Fruit fly (Drosophila melanogaster) whole organism, embryonic: Measurements from ENCODE around the gene Bap111.

Experiments
- Atf6 ChIP-seq: fragments of 200-800 bp; sonication (Bioruptor generic); IDR thresholded peaks from 2 replicates; pipeline ENCODE4 v1.3.6; 2022; ENCODE audit warnings: missing biosample characterization, missing genetic modification characterization
- CG10209 ChIP-seq: fragments of 200-800 bp; sonication (Bioruptor generic); optimal IDR thresholded peaks from 3 replicates; lab custom pipeline; 2017; ENCODE audit warnings: missing biosample characterization, mild to moderate bottlenecking, missing genetic modification characterization, missing genetic modification reagents
- CG10267 ChIP-seq: fragments of 200-800 bp; sonication (Bioruptor generic); optimal IDR thresholded peaks from 2 replicates; lab custom pipeline; 2018; ENCODE audit warnings: missing biosample characterization, mild to moderate bottlenecking, missing genetic modification characterization, moderate library complexity
- CG10321 ChIP-seq: fragments of 200-800 bp; sonication (Bioruptor generic); IDR thresholded peaks from 2 replicates; pipeline ENCODE4 v1.3.6; 2022; ENCODE audit warnings: missing biosample characterization, missing genetic modification characterization
- CG11504 ChIP-seq: fragments of 200-800 bp; sonication (Bioruptor generic); optimal IDR thresholded peaks from 3 replicates; lab custom pipeline; 2019; ENCODE audit warnings: missing biosample characterization, mild to moderate bottlenecking, missing genetic modification characterization, moderate library complexity
- CG11695 ChIP-seq: fragments of 200-800 bp; sonication (Bioruptor generic); IDR thresholded peaks from 3 replicates; pipeline ENCODE4 v1.3.6; 2022; ENCODE audit warnings: missing biosample characterization, missing genetic modification characterization
- CG13424 ChIP-seq: fragments of 200-800 bp; sonication (Bioruptor generic); optimal IDR thresholded peaks from 2 replicates; lab custom pipeline; 2019; ENCODE audit warnings: missing biosample characterization, mild to moderate bottlenecking, missing genetic modification characterization, moderate library complexity
- CG13894 ChIP-seq: fragments of 200-800 bp; sonication (Bioruptor generic); optimal IDR thresholded peaks from 3 replicates; lab custom pipeline; 2018; ENCODE audit warnings: missing biosample characterization, mild to moderate bottlenecking, missing genetic modification characterization, moderate library complexity
- CG14710 ChIP-seq: fragments of 200-800 bp; sonication (Bioruptor generic); optimal IDR thresholded peaks from 3 replicates; lab custom pipeline; 2019; ENCODE audit warnings: missing biosample characterization, mild to moderate bottlenecking, missing genetic modification characterization, moderate library complexity
- CG15269 ChIP-seq: fragments of 200-800 bp; sonication (Bioruptor generic); optimal IDR thresholded peaks from 2 replicates; lab custom pipeline; 2018; ENCODE audit warnings: missing biosample characterization, mild to moderate bottlenecking, missing genetic modification characterization, moderate library complexity
- CG15479 ChIP-seq: fragments of 200-800 bp; sonication (Bioruptor generic); optimal IDR thresholded peaks from 3 replicates; lab custom pipeline; 2019; ENCODE audit warnings: missing biosample characterization, mild to moderate bottlenecking, missing genetic modification characterization, moderate library complexity
- CG1647 ChIP-seq: fragments of 200-800 bp; sonication (Bioruptor generic); optimal IDR thresholded peaks from 3 replicates; lab custom pipeline; 2016; ENCODE audit warnings: missing biosample characterization, missing genetic modification characterization
- CG17186 ChIP-seq: fragments of 200-800 bp; sonication (Bioruptor generic); optimal IDR thresholded peaks from 3 replicates; lab custom pipeline; 2017; ENCODE audit warnings: missing biosample characterization, missing genetic modification reagents, missing genetic modification characterization
- CG17612 ChIP-seq: fragments of 200-800 bp; sonication (Bioruptor generic); IDR thresholded peaks from 2 replicates; pipeline ENCODE4 v1.3.6; 2022; ENCODE audit warnings: missing biosample characterization, missing genetic modification characterization
- CG18619 ChIP-seq: fragments of 200-800 bp; sonication (Bioruptor generic); optimal IDR thresholded peaks from 3 replicates; lab custom pipeline; 2017; ENCODE audit warnings: missing biosample characterization, mild to moderate bottlenecking, missing genetic modification characterization
- CG2712 ChIP-seq: fragments of 200-800 bp; optimal IDR thresholded peaks from 3 replicates; lab custom pipeline; 2019; ENCODE audit warnings: missing biosample characterization, mild to moderate bottlenecking, missing genetic modification characterization, moderate library complexity
- CG4360 ChIP-seq: fragments of 200-800 bp; sonication (Bioruptor generic); IDR thresholded peaks from 2 replicates; pipeline ENCODE4 v1.3.6; 2022; ENCODE audit warnings: missing biosample characterization, missing genetic modification characterization
- CG4854 ChIP-seq: fragments of 200-800 bp; sonication (Bioruptor generic); optimal IDR thresholded peaks from 2 replicates; lab custom pipeline; 2016; ENCODE audit warnings: missing biosample characterization, missing genetic modification characterization, inconsistent platforms
- CG6765 ChIP-seq: fragments of 200-800 bp; sonication (Bioruptor generic); optimal IDR thresholded peaks from 3 replicates; lab custom pipeline; 2017; ENCODE audit warnings: missing biosample characterization, mild to moderate bottlenecking, missing genetic modification characterization
- CG6791 ChIP-seq: fragments of 200-800 bp; sonication (Bioruptor generic); IDR thresholded peaks from 3 replicates; pipeline ENCODE4 v1.3.6; 2022; ENCODE audit warnings: missing biosample characterization, missing genetic modification characterization; ENCODE audit not compliant: partially characterized antibody
- CG7271 ChIP-seq: fragments of 200-800 bp; sonication (Bioruptor generic); optimal IDR thresholded peaks from 2 replicates; lab custom pipeline; 2018; ENCODE audit warnings: missing biosample characterization, mild to moderate bottlenecking, missing genetic modification characterization, moderate library complexity
- CG7745 ChIP-seq: fragments of 200-800 bp; sonication (Bioruptor generic); optimal IDR thresholded peaks from 2 replicates; lab custom pipeline; 2018; ENCODE audit warnings: missing biosample characterization, mild to moderate bottlenecking, missing genetic modification characterization, moderate library complexity
- CG7963 ChIP-seq: fragments of 200-800 bp; sonication (Bioruptor generic); IDR thresholded peaks from 3 replicates; pipeline ENCODE4 v1.3.6; 2022; ENCODE audit warnings: missing biosample characterization, missing genetic modification characterization; ENCODE audit not compliant: partially characterized antibody
- Chrac-16 ChIP-seq: fragments of 200-800 bp; sonication (Bioruptor generic); optimal IDR thresholded peaks from 3 replicates; lab custom pipeline; 2016; ENCODE audit warnings: missing biosample characterization, missing genetic modification characterization
- E2f2 ChIP-seq: fragments of 200-800 bp; sonication (Bioruptor generic); IDR thresholded peaks from 2 replicates; pipeline ENCODE4 v1.3.6; 2022; ENCODE audit warnings: missing biosample characterization, missing genetic modification characterization
- ERR ChIP-seq: fragments of 200-800 bp; sonication (Bioruptor generic); optimal IDR thresholded peaks from 2 replicates; lab custom pipeline; 2016; ENCODE audit warnings: missing biosample characterization, missing genetic modification characterization
- Fer2 ChIP-seq: fragments of 200-800 bp; sonication (Bioruptor generic); optimal IDR thresholded peaks from 2 replicates; lab custom pipeline; 2018; ENCODE audit warnings: missing biosample characterization, mild to moderate bottlenecking, missing genetic modification characterization, moderate library complexity
- HHEX ChIP-seq: fragments of 200-800 bp; sonication (Bioruptor generic); optimal IDR thresholded peaks from 3 replicates; lab custom pipeline; 2017; ENCODE audit warnings: missing biosample characterization, mild to moderate bottlenecking, missing genetic modification characterization, missing genetic modification reagents
- HLH3B ChIP-seq: fragments of 200-800 bp; sonication (Bioruptor generic); IDR thresholded peaks from 2 replicates; pipeline ENCODE4 v1.3.6; 2022; ENCODE audit warnings: missing biosample characterization, missing genetic modification characterization
- Hey ChIP-seq: fragments of 200-800 bp; sonication (Bioruptor generic); optimal IDR thresholded peaks from 3 replicates; lab custom pipeline; 2018; ENCODE audit warnings: missing biosample characterization, mild to moderate bottlenecking, missing genetic modification characterization
- MBD-R2 ChIP-seq: fragments of 200-800 bp; sonication (Bioruptor generic); IDR thresholded peaks from 2 replicates; pipeline ENCODE4 v1.3.6; 2022; ENCODE audit warnings: missing biosample characterization, missing genetic modification characterization
- Rfx ChIP-seq: fragments of 200-800 bp; sonication (Bioruptor generic); IDR thresholded peaks from 2 replicates; pipeline ENCODE4 v1.3.6; 2022; ENCODE audit warnings: missing biosample characterization, missing genetic modification characterization
- Tbp ChIP-seq: fragments of >200 bp; optimal IDR thresholded peaks from 2 replicates; lab custom pipeline; 2018; ENCODE audit warnings: missing biosample characterization, missing genetic modification characterization
- chinmo ChIP-seq: fragments of 200-800 bp; sonication (Bioruptor generic); IDR thresholded peaks from 4 replicates; pipeline ENCODE4 v1.3.6; 2022; ENCODE audit warnings: missing biosample characterization, missing genetic modification characterization; ENCODE audit not compliant: partially characterized antibody
- crc ChIP-seq: fragments of 200-800 bp; sonication (Bioruptor generic); optimal IDR thresholded peaks from 2 replicates; lab custom pipeline; 2016; ENCODE audit warnings: missing biosample characterization, missing genetic modification characterization
- da ChIP-seq: fragments of 200-800 bp; sonication (Bioruptor generic); optimal IDR thresholded peaks from 2 replicates; lab custom pipeline; 2016; ENCODE audit warnings: missing biosample characterization, missing genetic modification characterization
- dati ChIP-seq: fragments of 200-800 bp; sonication (Bioruptor generic); IDR thresholded peaks from 2 replicates; pipeline ENCODE4 v1.3.6; 2022; ENCODE audit warnings: missing biosample characterization, missing genetic modification characterization
- dysf ChIP-seq: fragments of 200-800 bp; sonication (Bioruptor generic); IDR thresholded peaks from 3 replicates; pipeline ENCODE4 v1.3.6; 2022; ENCODE audit warnings: missing biosample characterization, missing genetic modification characterization
- fd96Cb ChIP-seq: fragments of 200-800 bp; sonication (Bioruptor generic); optimal IDR thresholded peaks from 2 replicates; lab custom pipeline; 2018; ENCODE audit warnings: missing biosample characterization, mild to moderate bottlenecking, missing genetic modification characterization, moderate library complexity
- kni ChIP-seq: fragments of 200-800 bp; sonication (Bioruptor generic); optimal IDR thresholded peaks from 3 replicates; lab custom pipeline; 2017; ENCODE audit warnings: mild to moderate bottlenecking, missing biosample characterization, missing genetic modification reagents, missing genetic modification characterization
- lmd ChIP-seq: fragments of 200-800 bp; sonication (Bioruptor generic); IDR thresholded peaks from 2 replicates; pipeline ENCODE4 v1.3.6; 2022; ENCODE audit warnings: missing biosample characterization, missing genetic modification characterization
- org-1 ChIP-seq: fragments of 200-800 bp; sonication (Bioruptor generic); optimal IDR thresholded peaks from 2 replicates; lab custom pipeline; 2017; ENCODE audit warnings: missing biosample characterization, missing genetic modification characterization
- pfk ChIP-seq: fragments of 200-800 bp; sonication (Bioruptor generic); optimal IDR thresholded peaks from 2 replicates; lab custom pipeline; 2018; ENCODE audit warnings: missing biosample characterization, mild to moderate bottlenecking, missing genetic modification characterization, moderate library complexity
- phol ChIP-seq: fragments of 200-800 bp; sonication (Bioruptor generic); optimal IDR thresholded peaks from 3 replicates; lab custom pipeline; 2018; ENCODE audit warnings: missing biosample characterization, mild to moderate bottlenecking, missing genetic modification characterization, moderate library complexity
- row ChIP-seq: fragments of 200-800 bp; sonication (Bioruptor generic); IDR thresholded peaks from 3 replicates; pipeline ENCODE4 v1.3.6; 2022; ENCODE audit warnings: missing biosample characterization, missing genetic modification characterization
- salm ChIP-seq: fragments of 200-800 bp; sonication (Bioruptor generic); optimal IDR thresholded peaks from 2 replicates; lab custom pipeline; 2018; ENCODE audit warnings: missing biosample characterization, mild to moderate bottlenecking, missing genetic modification characterization
- twi ChIP-seq: fragments of 200-800 bp; optimal IDR thresholded peaks from 2 replicates; lab custom pipeline; 2019; ENCODE audit warnings: missing biosample characterization, mild to moderate bottlenecking, missing genetic modification characterization, moderate library complexity
- unpg ChIP-seq: fragments of 200-800 bp; sonication (Bioruptor generic); optimal IDR thresholded peaks from 3 replicates; lab custom pipeline; 2018; ENCODE audit warnings: missing biosample characterization, mild to moderate bottlenecking, missing genetic modification characterization, moderate library complexity
- vnd ChIP-seq: fragments of 200-800 bp; sonication (Bioruptor generic); IDR thresholded peaks from 3 replicates; pipeline ENCODE4 v1.3.6; 2022; ENCODE audit warnings: missing biosample characterization, missing genetic modification characterization; ENCODE audit not compliant: partially characterized antibody
- yki ChIP-seq: fragments of >200 bp; optimal IDR thresholded peaks from 3 replicates; lab custom pipeline; 2018

Bap111 gene

dm6 chrX:9134922-9135453 is 14.1 kb upstream of the Bap111 start, which contains the start of gene fend (continued):
- peak; percentile 49; the same call in 1 of the 3 replicates for TF ChIP-seq dysf (GFP tag; lab: Robert Waterston, UW)
- TF ChIP-seq Fer2 (tag; lab: Kevin White, UChicago) = no peak
- TF ChIP-seq CG10321 (GFP tag; lab: Robert Waterston, UW) = no peak
- TF ChIP-seq CG6765 (GFP tag; lab: Kevin White, UChicago) = no peak
- peak; percentile 27; the same call in 1 of the 2 replicates for TF ChIP-seq Rfx
- TF ChIP-seq CG2712 (tag; lab: Kevin White, UChicago) = peak; percentile 48
- no peak for TF ChIP-seq CG11695
- TF ChIP-seq CG14710 (tag; lab: Kevin White, UChicago) = peak; percentile 47
- TF ChIP-seq phol (tag; lab: Kevin White, UChicago) = peak; percentile 46
- no peak for TF ChIP-seq pfk
- TF ChIP-seq fd96Cb (tag; lab: Kevin White, UChicago) = no peak
- peak; percentile 57 for TF ChIP-seq CG15269 (tag; lab: Kevin White, UChicago)
- TF ChIP-seq kni = peak; percentile 98
- TF ChIP-seq CG13894 (tag; lab: Kevin White, UChicago) = peak; percentile 25
- peak; percentile 25 for TF ChIP-seq CG10209 (GFP tag; lab: Kevin White, UChicago)
- no peak for TF ChIP-seq CG7745 (tag; lab: Kevin White, UChicago)
- peak; percentile 41 for TF ChIP-seq twi
- TF ChIP-seq crc = no peak
- no peak for TF ChIP-seq HLH3B (GFP tag; lab: Robert Waterston, UW)
- TF ChIP-seq Atf6 (GFP tag; lab: Robert Waterston, UW) = no peak
- TF ChIP-seq CG13424 = peak; percentile 61
- TF ChIP-seq Tbp (GFP tag; lab: Kevin White, UChicago) = peak; percentile 90
- peak; percentile 45 for TF ChIP-seq CG18619 (GFP tag; lab: Kevin White, UChicago)
- no peak for TF ChIP-seq CG17612 (GFP tag; lab: Robert Waterston, UW)
- TF ChIP-seq CG4360 (GFP tag; lab: Robert Waterston, UW) = peak; percentile 4; the same call in 1 of the 2 replicates
- TF ChIP-seq E2f2 (GFP tag; lab: Robert Waterston, UW) = peak; percentile 21; the same call in 1 of the 2 replicates
- TF ChIP-seq CG10267 (tag; lab: Kevin White, UChicago) = peak; percentile 46
- TF ChIP-seq CG17186 (GFP tag; lab: Kevin White, UChicago) = no peak
- TF ChIP-seq Chrac-16 (GFP tag; lab: Kevin White, UChicago) = peak; percentile 22
- TF ChIP-seq CG15479 (GFP tag; lab: Kevin White, UChicago) = peak; percentile 47
- no peak for TF ChIP-seq CG7963
- TF ChIP-seq CG11504 = peak; percentile 73
- no peak for TF ChIP-seq da (GFP tag; lab: Kevin White, UChicago)
- TF ChIP-seq CG6791 (GFP tag; lab: Robert Waterston, UW) = no peak
- TF ChIP-seq CG4854 = no peak
- TF ChIP-seq dati = no peak
- TF ChIP-seq CG7271 (tag; lab: Kevin White, UChicago) = no peak
- no peak for TF ChIP-seq yki (lab: Kevin White, UChicago)
- TF ChIP-seq MBD-R2 (GFP tag; lab: Robert Waterston, UW) = no peak
- TF ChIP-seq ERR (GFP tag; lab: Kevin White, UChicago) = no peak
- no peak for TF ChIP-seq org-1 (GFP tag; lab: Kevin White, UChicago)
- TF ChIP-seq vnd (GFP tag; lab: Robert Waterston, UW) = no peak
- TF ChIP-seq salm = no peak
- TF ChIP-seq lmd = peak; percentile 29; the same call in 1 of the 2 replicates
- TF ChIP-seq unpg (GFP tag; lab: Kevin White, UChicago) = peak; percentile 10
- no peak for TF ChIP-seq chinmo (GFP tag; lab: Robert Waterston, UW)
- peak; percentile 94 for TF ChIP-seq row
- TF ChIP-seq Hey = no peak
- no peak for TF ChIP-seq HHEX (GFP tag; lab: Kevin White, UChicago)
- no peak for TF ChIP-seq CG1647 (GFP tag; lab: Kevin White, UChicago)
